Worm (Caenorhabditis elegans): Measurements from ENCODE around the gene nlp-9.
A peak's percentile ranks its signal among the peaks of the same experiment; 100 is the strongest.

The nlp-9 gene

DNA sequence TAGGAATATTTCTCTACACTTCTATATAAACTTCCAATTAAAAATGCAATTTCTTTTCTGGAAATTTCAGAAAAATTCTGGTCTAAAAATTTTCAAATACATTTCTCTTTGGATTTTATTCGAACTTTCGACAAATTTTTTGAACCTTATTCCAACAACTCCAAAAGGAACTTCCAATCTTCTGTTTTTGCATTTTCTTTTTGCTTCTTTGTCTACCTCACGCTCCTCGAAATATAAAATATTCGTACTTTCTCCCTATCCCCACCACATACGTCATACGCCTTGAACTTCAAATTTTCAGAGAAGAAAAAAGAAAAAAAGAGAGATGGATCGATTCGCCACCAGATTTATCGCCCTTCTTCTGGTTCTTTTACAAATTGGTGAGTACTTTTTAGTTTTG is at the start of gene nlp-9:
Gene nlp-9, plus strand, starts transcription at position 301 of the 400 bp plus-strand sequence.
- TF ChIP-seq aha-1 (tag), result peak; percentile 13
- no peak for TF ChIP-seq zip-2 (tag; optimal IDR thresholded peaks at IDR 0.05)

DNA sequence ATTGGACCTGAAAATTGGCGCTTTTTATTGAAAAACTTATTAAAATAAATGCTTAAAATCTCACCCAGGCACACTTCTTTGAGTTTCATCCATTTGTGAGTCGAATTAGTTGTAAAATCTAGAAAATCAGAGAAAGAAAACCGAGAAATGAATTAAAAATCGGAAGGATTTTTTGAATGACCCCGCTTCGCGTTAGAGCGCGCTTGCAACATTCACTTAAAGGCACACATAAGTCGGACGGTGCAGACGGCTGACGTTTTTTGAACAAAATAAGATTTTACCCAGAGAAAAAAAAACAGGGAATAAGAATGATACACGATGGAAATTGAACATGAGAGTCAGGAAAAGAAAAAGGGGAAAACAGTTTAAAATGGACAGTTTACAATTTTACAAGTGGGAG is 49.8 kb upstream of the nlp-9 start:
- no peak for TF ChIP-seq fos-1 (tag; optimal IDR thresholded peaks at IDR 0.05)
- peak; percentile 83 for TF ChIP-seq lin-38 (GFP tag; IDR thresholded peaks at IDR 0.05)
- TF ChIP-seq saeg-2 (GFP tag; IDR thresholded peaks at IDR 0.05), result no peak

DNA sequence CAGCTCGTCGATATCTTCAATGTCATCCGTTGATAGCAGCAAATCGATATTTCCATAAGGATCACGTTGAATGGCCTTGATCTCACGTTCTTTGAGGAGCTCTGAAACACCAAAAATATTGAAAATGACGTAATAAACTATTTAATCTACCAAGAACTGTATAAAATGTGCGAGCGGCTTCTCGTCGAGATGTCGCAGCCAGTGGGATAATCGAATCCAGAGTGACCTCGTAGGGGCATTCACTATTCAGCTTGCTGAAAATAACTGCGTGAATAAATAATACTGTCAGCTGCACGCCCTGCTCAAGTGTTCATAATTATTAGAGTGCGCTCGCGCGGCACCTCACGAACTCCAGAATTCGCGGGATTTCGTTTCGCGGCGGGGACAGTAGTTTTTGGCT is 49.3 kb upstream of the nlp-9 start, which contains the start of gene Y45G5AM.7:
Gene Y45G5AM.7, minus strand, starts transcription at position 101 of the 400 bp plus-strand sequence.
- TF ChIP-seq ceh-62 (tag; optimal IDR thresholded peaks at IDR 0.05), result no peak
- TF ChIP-seq ceh-82 (tag; optimal IDR thresholded peaks at IDR 0.05), result no peak
- no peak for TF ChIP-seq ZK337.2 (GFP tag; IDR thresholded peaks at IDR 0.05)
- TF ChIP-seq unc-62 (GFP tag; optimal IDR thresholded peaks at IDR 0.05 in 1 of 2), result no peak
- TF ChIP-seq unc-62 (tag; optimal IDR thresholded peaks at IDR 0.05), result no peak

DNA sequence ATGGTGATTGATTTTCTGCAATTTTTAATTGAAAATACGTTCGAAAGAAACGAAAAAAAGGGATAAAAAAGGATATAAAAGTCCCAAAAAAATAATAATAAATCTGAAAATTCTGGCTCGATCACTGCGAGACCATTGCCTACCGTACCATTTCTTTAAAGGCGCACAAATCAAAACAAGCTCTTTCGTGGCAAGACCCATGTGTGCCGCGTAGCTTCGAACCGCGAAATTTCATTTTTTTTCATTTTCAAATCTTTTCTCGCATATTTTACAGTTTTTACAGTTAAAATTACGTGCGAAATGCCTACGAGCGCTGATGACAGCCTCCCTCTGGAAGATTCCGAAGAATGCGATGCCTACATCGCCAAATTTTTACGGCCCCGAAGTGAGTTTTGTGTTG is 43.8 kb upstream of the nlp-9 start, which contains the start of the genes coh-4 and pid-5:
Gene coh-4, minus strand, starts transcription at position 17 of the 400 bp plus-strand sequence.
Gene pid-5, plus strand, starts transcription at position 259 of the 400 bp plus-strand sequence.
- TF ChIP-seq lin-38 (GFP tag; IDR thresholded peaks at IDR 0.05) (peak; percentile 81), snpc-1.2 (GFP tag; IDR thresholded peaks at IDR 0.05) (peak; percentile 56; the same call in 1 of the 2 replicates), duxl-1 (tag; optimal IDR thresholded peaks at IDR 0.05; ENCODE audit: poor library complexity) (no peak), tra-1 (GFP tag; IDR thresholded peaks at IDR 0.05) (no peak), Y48G9A.11 (GFP tag; IDR thresholded peaks at IDR 0.05) (peak; percentile 55; the same call in 1 of the 2 replicates), unc-130 (GFP tag; optimal IDR thresholded peaks at IDR 0.05) (peak; percentile 90), mdt-29 (GFP tag; IDR thresholded peaks at IDR 0.05) (0 out of 2 replicates have a peak, but pooled peaks have one; percentile 15), F49E8.2 (tag; optimal IDR thresholded peaks at IDR 0.05; ENCODE audit: borderline replicate concordance) (peak; percentile 93), fos-1 (tag; optimal IDR thresholded peaks at IDR 0.05) (no peak)

ce11 chrV:4181272-4181671 is 38.2 kb upstream of the nlp-9 start:
- TF ChIP-seq aha-1 (tag), result peak; percentile 98
- no peak for TF ChIP-seq lin-29 (GFP tag; IDR thresholded peaks at IDR 0.05)
- TF ChIP-seq daf-19 (GFP tag; conservative IDR thresholded peaks at IDR 0.05), result no peak
- no peak for TF ChIP-seq ces-1 (GFP tag; optimal IDR thresholded peaks at IDR 0.05)
- TF ChIP-seq nhr-42 (GFP tag; IDR thresholded peaks at IDR 0.05), result no peak
- no peak for TF ChIP-seq pha-4 (GFP tag; IDR thresholded peaks at IDR 0.05)
- no peak for TF ChIP-seq pha-4 (tag; optimal IDR thresholded peaks at IDR 0.05)
- no peak for TF ChIP-seq ceh-62 (tag; optimal IDR thresholded peaks at IDR 0.05)
- TF ChIP-seq nhr-102 (tag; optimal IDR thresholded peaks at IDR 0.05), result no peak

DNA sequence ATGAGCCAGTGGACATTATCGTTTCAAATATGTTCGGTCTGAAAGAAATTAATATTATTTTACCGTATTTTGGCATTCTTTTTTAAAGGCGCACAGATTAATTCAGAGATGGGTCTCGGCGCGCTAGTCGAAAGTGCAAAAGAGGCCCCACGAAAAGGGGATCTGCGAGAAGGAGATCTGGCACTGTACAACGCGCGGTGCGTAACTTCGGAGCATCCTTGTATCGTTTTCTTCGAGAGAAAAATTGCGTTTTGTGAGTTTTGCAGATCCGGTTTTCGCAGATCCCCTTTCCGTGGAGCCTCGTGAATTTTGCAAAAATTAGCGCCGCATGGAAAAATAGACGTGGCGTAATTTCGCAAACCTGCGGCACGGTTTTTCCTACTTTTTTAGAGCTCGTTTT is 37.7 kb upstream of the nlp-9 start:
- TF ChIP-seq nhr-25 (tag; optimal IDR thresholded peaks at IDR 0.05; ENCODE audit: borderline replicate concordance, insufficient read depth), result no peak
- no peak for TF ChIP-seq zip-2 (tag; optimal IDR thresholded peaks at IDR 0.05)
- no peak for TF ChIP-seq fos-1 (tag; optimal IDR thresholded peaks at IDR 0.05)
- TF ChIP-seq zfp-2 (tag; optimal IDR thresholded peaks at IDR 0.05), result no peak
- no peak for TF ChIP-seq lsy-2 (tag; optimal IDR thresholded peaks at IDR 0.05)
- TF ChIP-seq ZK337.2 (GFP tag; IDR thresholded peaks at IDR 0.05), result no peak
- TF ChIP-seq ceh-44 (GFP tag; IDR thresholded peaks at IDR 0.05), result no peak
- no peak for TF ChIP-seq nhr-41 (GFP tag; IDR thresholded peaks at IDR 0.05)
- TF ChIP-seq pqm-1 (tag; optimal IDR thresholded peaks at IDR 0.05), result no peak
- TF ChIP-seq Y75B8A.6 (GFP tag; IDR thresholded peaks at IDR 0.05), result no peak
- no peak for TF ChIP-seq arid-1 (GFP tag; conservative IDR thresholded peaks at IDR 0.05)
- TF ChIP-seq mxl-3 (GFP tag; optimal IDR thresholded peaks at IDR 0.05), result no peak
- TF ChIP-seq jun-1 (tag; optimal IDR thresholded peaks at IDR 0.05), result no peak
- TF ChIP-seq egl-27 (tag; optimal IDR thresholded peaks at IDR 0.05), result no peak
- TF ChIP-seq attf-4 (tag; optimal IDR thresholded peaks at IDR 0.05), result no peak
- no peak for TF ChIP-seq dpl-1 (GFP tag; optimal IDR thresholded peaks at IDR 0.05)
- no peak for TF ChIP-seq lin-1 (GFP tag; IDR thresholded peaks at IDR 0.05)
